Worm (Caenorhabditis elegans): ENCODE results near the gene rnp-1.

ce11 chrV:12162220-12162619 is 29.9 kb upstream of the rnp-1 start, which contains the start of gene C27A7.5:
- no peak for TF ChIP-seq snpc-4 (tag; optimal IDR thresholded peaks at IDR 0.05)
- TF ChIP-seq pha-4 (tag; optimal IDR thresholded peaks at IDR 0.05) = no peak
- no peak for TF ChIP-seq ztf-11 (tag; optimal IDR thresholded peaks at IDR 0.05)

Measured in whole organism, L3 larva.